Worm (Caenorhabditis elegans): ENCODE data around the gene ift-43.
A peak's percentile ranks its signal among the peaks of the same experiment; 100 is the strongest.

ce11 chrII:5619298-5619697, 41.3 kb downstream of the ift-43 start, which contains the start of gene dhs-6:
- no peak for TF ChIP-seq Y95B8A.8 (GFP tag; IDR thresholded peaks at IDR 0.05)
- no peak for TF ChIP-seq hrde-1 (tag; optimal IDR thresholded peaks at IDR 0.05; ENCODE audit: borderline replicate concordance)
- TF ChIP-seq ceh-58 (GFP tag; IDR thresholded peaks at IDR 0.05), result no peak
- TF ChIP-seq somi-1 (GFP tag; optimal IDR thresholded peaks at IDR 0.05), result no peak
- TF ChIP-seq nhr-27 (tag; optimal IDR thresholded peaks at IDR 0.05), result no peak
- TF ChIP-seq ccch-3 (GFP tag; optimal IDR thresholded peaks at IDR 0.05), result no peak
- TF ChIP-seq ets-4 (GFP tag; optimal IDR thresholded peaks at IDR 0.05), result no peak
- no peak for TF ChIP-seq ama-1 (optimal IDR thresholded peaks at IDR 0.05)
- no peak for TF ChIP-seq ama-1 (GFP tag; optimal IDR thresholded peaks at IDR 0.05)
- peak; percentile 49 for TF ChIP-seq ZK185.1 (tag; optimal IDR thresholded peaks at IDR 0.05; ENCODE audit: poor library complexity, severe bottlenecking)
- no peak for TF ChIP-seq snpc-4 (GFP tag; optimal IDR thresholded peaks at IDR 0.05)
- peak in 2 of 4 experiments; percentile 37 to 39 for TF ChIP-seq snpc-4 (tag; optimal IDR thresholded peaks at IDR 0.05)
- TF ChIP-seq unc-62 (GFP tag; optimal IDR thresholded peaks at IDR 0.05), result no peak
- no peak for TF ChIP-seq C06A6.2 (GFP tag; conservative IDR thresholded peaks at IDR 0.05)

Data from whole organism, young adult.